Worm (Caenorhabditis elegans) whole organism, L4 larva: ENCODE data around the gene rabx-5.

ENCODE experiments used
- D1046.2 ChIP-seq: fragments of 200-800 bp; sonication (Bioruptor generic); IDR thresholded peaks from 2 replicates; pipeline ENCODE4 v1.3.6; 2022; ENCODE audit warnings: missing genetic modification characterization, missing compliant biosample characterization
- F26F4.8 ChIP-seq: fragments of 200-800 bp; sonication (Bioruptor generic); conservative IDR thresholded peaks from 2 replicates; pipeline ENCODE4 v1.3.6; 2022; ENCODE audit warnings: missing genetic modification characterization, missing compliant biosample characterization
- F44E2.7 ChIP-seq: fragments of 200-800 bp; sonication (Bioruptor generic); IDR thresholded peaks from 2 replicates; pipeline ENCODE4 v2.1.2; 2022; ENCODE audit warnings: missing genetic modification characterization, missing compliant biosample characterization
- T20F7.1 ChIP-seq: fragments of 200-800 bp; sonication (Bioruptor generic); optimal IDR thresholded peaks from 2 replicates; lab custom pipeline; 2018; ENCODE audit warnings: mild to moderate bottlenecking, missing genetic modification characterization, missing compliant biosample characterization
- T26A8.4 ChIP-seq: fragments of 200-800 bp; sonication (Bioruptor generic); IDR thresholded peaks from 2 replicates; pipeline ENCODE4 v1.3.6; 2022; ENCODE audit warnings: missing genetic modification characterization, missing compliant biosample characterization
- Y5F2A.4 ChIP-seq: fragments of 200-800 bp; sonication (Bioruptor generic); optimal IDR thresholded peaks from 2 replicates; lab custom pipeline; 2018; ENCODE audit warnings: mild to moderate bottlenecking, missing genetic modification characterization, missing compliant biosample characterization
- Y75B8A.6 ChIP-seq: fragments of 200-800 bp; sonication (Bioruptor generic); IDR thresholded peaks from 2 replicates; pipeline ENCODE4 v1.3.6; 2022; ENCODE audit warnings: missing genetic modification reagents, missing genetic modification characterization, missing compliant biosample characterization
- ZK337.2 ChIP-seq: fragments of 200-800 bp; sonication (Bioruptor generic); IDR thresholded peaks from 2 replicates; pipeline ENCODE4 v1.3.6; 2022; ENCODE audit warnings: missing genetic modification reagents, missing genetic modification characterization, missing compliant biosample characterization
- ZK546.5 ChIP-seq, 2 experiments: sonication (generic microtip); optimal IDR thresholded peaks; 2 replicates each; lab custom pipeline; 2017; ENCODE audit warnings: missing biosample characterization in 2 of 2, missing genetic modification characterization in 2 of 2
- arid-1 ChIP-seq: fragments of 200-800 bp; sonication (Bioruptor generic); conservative IDR thresholded peaks from 2 replicates; pipeline ENCODE4 v1.3.6; 2022; ENCODE audit warnings: missing genetic modification reagents, missing genetic modification characterization, missing compliant biosample characterization
- ceh-20 ChIP-seq: fragments of 200-800 bp; sonication (Bioruptor generic); IDR thresholded peaks from 2 replicates; pipeline ENCODE4 v1.3.6; 2022; ENCODE audit warnings: missing genetic modification reagents, missing genetic modification characterization, missing compliant biosample characterization
- ceh-28 ChIP-seq: fragments of 150-350 bp; optimal IDR thresholded peaks from 2 replicates; lab custom pipeline; 2014; ENCODE audit warnings: missing biosample characterization, missing genetic modification reagents, missing genetic modification characterization
- ceh-82 ChIP-seq: sonication (generic microtip); optimal IDR thresholded peaks from 2 replicates; lab custom pipeline; 2017; ENCODE audit warnings: missing biosample characterization, missing genetic modification characterization
- cey-2 ChIP-seq: sonication (generic microtip); optimal IDR thresholded peaks from 3 replicates; lab custom pipeline; 2017; ENCODE audit warnings: missing genetic modification characterization, mild to moderate bottlenecking, missing compliant biosample characterization, antibody characterized with exemption, borderline replicate concordance; ENCODE audit not compliant: insufficient read depth
- ctbp-1 ChIP-seq: fragments of 200-800 bp; sonication (Bioruptor generic); IDR thresholded peaks from 2 replicates; pipeline ENCODE4 v1.3.6; 2022; ENCODE audit warnings: missing genetic modification reagents, missing genetic modification characterization, missing compliant biosample characterization
- daf-12 ChIP-seq: fragments of 150-350 bp; optimal IDR thresholded peaks from 2 replicates; lab custom pipeline; 2014; ENCODE audit warnings: missing biosample characterization, missing genetic modification reagents, missing genetic modification characterization
- daf-16 ChIP-seq, 3 experiments: sonication (generic microtip); optimal IDR thresholded peaks; 2 replicates each; lab custom pipeline; 2016 to 2017; ENCODE audit warnings: missing genetic modification characterization in 3 of 3, missing genetic modification reagents in 3 of 3, mild to moderate bottlenecking in 2 of 3, missing compliant biosample characterization in 2 of 3, missing biosample characterization in 1 of 3, moderate library complexity in 1 of 3
- dpl-1 ChIP-seq: fragments of 150-350 bp; optimal IDR thresholded peaks from 2 replicates; lab custom pipeline; 2014; ENCODE audit warnings: missing biosample characterization, missing genetic modification reagents, missing genetic modification characterization
- egl-43 ChIP-seq: fragments of 200-800 bp; sonication (Bioruptor generic); IDR thresholded peaks from 2 replicates; pipeline ENCODE4 v1.3.6; 2022; ENCODE audit warnings: missing genetic modification reagents, missing genetic modification characterization, missing compliant biosample characterization
- lin-1 ChIP-seq: fragments of 200-800 bp; sonication (Bioruptor generic); IDR thresholded peaks from 2 replicates; pipeline ENCODE4 v1.3.6; 2022; ENCODE audit warnings: missing genetic modification reagents, missing genetic modification characterization, missing compliant biosample characterization
- lin-13 ChIP-seq: fragments of 150-350 bp; optimal IDR thresholded peaks from 2 replicates; lab custom pipeline; 2014; ENCODE audit warnings: missing biosample characterization, missing genetic modification reagents, missing genetic modification characterization
- lin-29 ChIP-seq: fragments of 200-800 bp; sonication (Bioruptor generic); IDR thresholded peaks from 2 replicates; pipeline ENCODE4 v1.3.6; 2022; ENCODE audit warnings: missing genetic modification reagents, missing genetic modification characterization, missing compliant biosample characterization
- lin-39 ChIP-seq: fragments of 150-350 bp; optimal IDR thresholded peaks from 2 replicates; lab custom pipeline; 2014; ENCODE audit warnings: missing biosample characterization, missing genetic modification reagents, missing genetic modification characterization
- lir-3 ChIP-seq: sonication (generic microtip); optimal IDR thresholded peaks from 2 replicates; lab custom pipeline; 2016; ENCODE audit warnings: mild to moderate bottlenecking, missing genetic modification characterization, missing compliant biosample characterization
- madf-5 ChIP-seq, 2 experiments: fragments of 200-800 bp; sonication (Bioruptor generic); IDR thresholded peaks; 2 replicates each; pipeline ENCODE4 v1.3.6; 2022; ENCODE audit warnings: missing compliant biosample characterization in 2 of 2, missing genetic modification characterization in 2 of 2
- mdl-1 ChIP-seq, 2 experiments: fragments of 150-350 bp in 1 of 2; sonication (generic microtip) in 1 of 2; optimal IDR thresholded peaks; 2 replicates each; lab custom pipeline; 2014 to 2017; ENCODE audit warnings: missing biosample characterization in 2 of 2, missing genetic modification characterization in 2 of 2
- mdt-29 ChIP-seq: fragments of 200-800 bp; sonication (Bioruptor generic); IDR thresholded peaks from 2 replicates; pipeline ENCODE4 v1.3.6; 2022; ENCODE audit warnings: missing genetic modification reagents, missing genetic modification characterization, missing compliant biosample characterization
- nhr-102 ChIP-seq: sonication (generic microtip); optimal IDR thresholded peaks from 2 replicates; lab custom pipeline; 2016; ENCODE audit warnings: mild to moderate bottlenecking, missing genetic modification characterization, moderate library complexity, missing compliant biosample characterization
- nhr-11 ChIP-seq: fragments of 150-350 bp; optimal IDR thresholded peaks from 2 replicates; lab custom pipeline; 2014; ENCODE audit warnings: missing biosample characterization, missing genetic modification characterization
- nhr-111 ChIP-seq: fragments of 200-800 bp; sonication (Bioruptor generic); optimal IDR thresholded peaks from 2 replicates; lab custom pipeline; 2018; ENCODE audit warnings: mild to moderate bottlenecking, missing genetic modification characterization, missing compliant biosample characterization
- nhr-25 ChIP-seq: sonication (generic microtip); optimal IDR thresholded peaks from 2 replicates; lab custom pipeline; 2017; ENCODE audit warnings: missing genetic modification characterization, mild to moderate bottlenecking, missing compliant biosample characterization, antibody characterized with exemption, moderate library complexity, borderline replicate concordance; ENCODE audit not compliant: insufficient read depth
- nhr-42 ChIP-seq: fragments of 200-800 bp; sonication (Bioruptor generic); IDR thresholded peaks from 2 replicates; pipeline ENCODE4 v1.3.6; 2022; ENCODE audit warnings: missing genetic modification characterization, missing compliant biosample characterization
- nhr-48 ChIP-seq: sonication (generic microtip); optimal IDR thresholded peaks from 2 replicates; lab custom pipeline; 2016; ENCODE audit warnings: mild to moderate bottlenecking, missing genetic modification characterization, missing compliant biosample characterization
- nhr-6 ChIP-seq: fragments of 150-350 bp; optimal IDR thresholded peaks from 2 replicates; lab custom pipeline; 2014; ENCODE audit warnings: missing biosample characterization, missing genetic modification characterization
- nhr-77 ChIP-seq: fragments of 150-350 bp; optimal IDR thresholded peaks from 2 replicates; lab custom pipeline; 2014; ENCODE audit warnings: missing biosample characterization, missing genetic modification characterization
- pha-4 ChIP-seq, 2 experiments: fragments of 150-350 bp in 1 of 2; fragments of 200-800 bp in 1 of 2; sonication (Bioruptor generic) in 1 of 2; IDR thresholded peaks in 1 of 2; optimal IDR thresholded peaks in 1 of 2; 2 replicates each; pipeline versions ENCODE4 v1.3.6 to Lab custom; 2014 to 2022; ENCODE audit warnings: missing genetic modification characterization in 2 of 2, missing genetic modification reagents in 2 of 2, missing biosample characterization in 1 of 2, missing compliant biosample characterization in 1 of 2
- sdz-12 ChIP-seq: fragments of 200-800 bp; sonication (Bioruptor generic); optimal IDR thresholded peaks from 2 replicates; lab custom pipeline; 2018; ENCODE audit warnings: mild to moderate bottlenecking, missing genetic modification characterization, missing compliant biosample characterization
- set-16 ChIP-seq: fragments of 200-800 bp; sonication (Bioruptor generic); IDR thresholded peaks from 2 replicates; pipeline ENCODE4 v1.3.6; 2022; ENCODE audit warnings: missing genetic modification reagents, missing genetic modification characterization, missing compliant biosample characterization
- skn-1 ChIP-seq: fragments of 150-350 bp; optimal IDR thresholded peaks from 2 replicates; lab custom pipeline; 2014; ENCODE audit warnings: missing biosample characterization, missing genetic modification characterization
- tra-1 ChIP-seq: fragments of 200-800 bp; sonication (Bioruptor generic); IDR thresholded peaks from 2 replicates; pipeline ENCODE4 v1.3.6; 2022; ENCODE audit warnings: missing genetic modification reagents, missing genetic modification characterization, missing compliant biosample characterization
- unc-130 ChIP-seq: sonication (generic microtip); optimal IDR thresholded peaks from 2 replicates; lab custom pipeline; 2016; ENCODE audit warnings: missing genetic modification reagents, missing genetic modification characterization, missing compliant biosample characterization
- unc-62 ChIP-seq, 3 experiments: fragments of 150-350 bp in 1 of 3; sonication (generic microtip); optimal IDR thresholded peaks in 2 of 3; peaks in 1 of 3; 1 replicate in 1 of 3; 2 replicates in 2 of 3; lab custom pipeline; 2014 to 2017; ENCODE audit warnings: missing biosample characterization in 3 of 3, missing genetic modification characterization in 3 of 3, missing genetic modification reagents in 3 of 3, missing genotype in 1 of 3
- vab-7 ChIP-seq: fragments of 200-800 bp; sonication (Bioruptor generic); IDR thresholded peaks from 2 replicates; pipeline ENCODE4 v1.3.6; 2022; ENCODE audit warnings: missing genetic modification reagents, missing genetic modification characterization, missing compliant biosample characterization
- zfp-2 ChIP-seq: sonication (generic microtip); optimal IDR thresholded peaks from 2 replicates; lab custom pipeline; 2016; ENCODE audit warnings: mild to moderate bottlenecking, missing genetic modification characterization, missing compliant biosample characterization
- zfp-3 ChIP-seq: fragments of 200-800 bp; sonication (Bioruptor generic); conservative IDR thresholded peaks from 2 replicates; pipeline ENCODE4 v1.3.6; 2022; ENCODE audit warnings: missing genetic modification reagents, missing genetic modification characterization, missing compliant biosample characterization
- zip-11 ChIP-seq: fragments of 200-800 bp; sonication (Bioruptor generic); IDR thresholded peaks from 2 replicates; pipeline ENCODE4 v1.3.6; 2022; ENCODE audit warnings: missing genetic modification characterization, missing compliant biosample characterization
- zip-2 ChIP-seq: fragments of 150-350 bp; optimal IDR thresholded peaks from 2 replicates; lab custom pipeline; 2014; ENCODE audit warnings: missing biosample characterization, missing genetic modification characterization
- ztf-11 ChIP-seq: fragments of 150-350 bp; optimal IDR thresholded peaks from 2 replicates; lab custom pipeline; 2014; ENCODE audit warnings: missing biosample characterization, missing genetic modification characterization
- ztf-7 ChIP-seq: fragments of 150-350 bp; optimal IDR thresholded peaks from 2 replicates; lab custom pipeline; 2014; ENCODE audit warnings: missing biosample characterization, missing genetic modification characterization

Gene rabx-5

ce11 chrIII:10624564-10624963, 19.4 kb downstream of the rabx-5 start (continued):
- TF ChIP-seq unc-62 (GFP tag; optimal IDR thresholded peaks at IDR 0.05 in 1 of 2; lab: Kevin White, UChicago) (no peak), unc-62 (tag; optimal IDR thresholded peaks at IDR 0.05; lab: Kevin White, UChicago) (no peak), nhr-25 (tag; lab: Kevin White, UChicago) (no peak), ctbp-1 (GFP tag; lab: Robert Waterston, UW) (peak; percentile 73; the same call in 1 of the 2 replicates), nhr-42 (GFP tag; lab: Robert Waterston, UW) (peak; percentile 82), ztf-11 (tag; lab: Kevin White, UChicago) (no peak), Y5F2A.4 (GFP tag; lab: Kevin White, UChicago) (no peak), zip-2 (no peak), ceh-28 (tag; lab: Kevin White, UChicago) (no peak), sdz-12 (GFP tag; lab: Kevin White, UChicago) (peak; percentile 56), T26A8.4 (GFP tag; lab: Robert Waterston, UW) (peak; percentile 72), lir-3 (tag; lab: Kevin White, UChicago) (peak; percentile 62), madf-5 (GFP tag; IDR thresholded peaks at IDR 0.05; lab: Robert Waterston, UW) (peak; percentile 69 to 94; a peak in 3 of 4 replicates), nhr-11 (tag; lab: Kevin White, UChicago) (no peak), ceh-82 (no peak), skn-1 (tag; lab: Kevin White, UChicago) (no peak), unc-130 (GFP tag; lab: Kevin White, UChicago) (peak; percentile 44), arid-1 (GFP tag; lab: Robert Waterston, UW) (peak; percentile 95), ceh-20 (GFP tag; lab: Robert Waterston, UW) (peak; percentile 68), zfp-2 (tag; lab: Kevin White, UChicago) (no peak), lin-39 (no peak), daf-12 (tag; lab: Kevin White, UChicago) (no peak), lin-1 (GFP tag; lab: Robert Waterston, UW) (peak; percentile 64; the same call in 1 of the 2 replicates), Y75B8A.6 (GFP tag; lab: Robert Waterston, UW) (peak; percentile 69; the same call in 1 of the 2 replicates), D1046.2 (GFP tag; lab: Robert Waterston, UW) (peak; percentile 89), zip-11 (GFP tag; lab: Robert Waterston, UW) (no peak), vab-7 (GFP tag; lab: Robert Waterston, UW) (peak; percentile 94), daf-16 (GFP tag; optimal IDR thresholded peaks at IDR 0.05; lab: Kevin White, UChicago) (peak in 1 of 2 experiments; percentile 63), daf-16 (tag; optimal IDR thresholded peaks at IDR 0.05; lab: Kevin White, UChicago) (peak; percentile 78), ZK337.2 (GFP tag; lab: Robert Waterston, UW) (peak; percentile 79), F44E2.7 (GFP tag; lab: Robert Waterston, UW) (peak; percentile 97), nhr-6 (tag; lab: Kevin White, UChicago) (peak; percentile 51), egl-43 (peak; percentile 94), pha-4 (GFP tag; IDR thresholded peaks at IDR 0.05; lab: Robert Waterston, UW) (peak; percentile 88), pha-4 (tag; optimal IDR thresholded peaks at IDR 0.05; lab: Kevin White, UChicago) (no peak), ZK546.5 (tag; optimal IDR thresholded peaks at IDR 0.05; lab: Kevin White, UChicago) (no peak), nhr-77 (tag; lab: Kevin White, UChicago) (no peak), lin-29 (GFP tag; lab: Robert Waterston, UW) (no peak), T20F7.1 (GFP tag; lab: Kevin White, UChicago) (no peak), mdl-1 (tag; optimal IDR thresholded peaks at IDR 0.05; lab: Kevin White, UChicago) (no peak), cey-2 (tag; lab: Kevin White, UChicago) (no peak), nhr-48 (peak; percentile 23), zfp-3 (0 out of 2 replicates have a peak, but pooled peaks have one; percentile 27), lin-13 (GFP tag; lab: Kevin White, UChicago) (peak; percentile 69), F26F4.8 (GFP tag; lab: Robert Waterston, UW) (peak; percentile 80), nhr-111 (GFP tag; lab: Kevin White, UChicago) (peak; percentile 37), set-16 (GFP tag; lab: Robert Waterston, UW) (0 out of 2 replicates have a peak, but pooled peaks have one; percentile 21), mdt-29 (GFP tag; lab: Robert Waterston, UW) (peak; percentile 59; the same call in 1 of the 2 replicates), ztf-7 (no peak), dpl-1 (no peak), nhr-102 (tag; lab: Kevin White, UChicago) (peak; percentile 35), tra-1 (GFP tag; lab: Robert Waterston, UW) (peak; percentile 76)
